Fruit fly (Drosophila melanogaster) whole organism: ENCODE results near the gene SCOT.

Experiments
- Dll ChIP-seq: fragments of >200 bp; optimal IDR thresholded peaks from 2 replicates; lab custom pipeline; 2017
- pan ChIP-seq: fragments of >200 bp; optimal IDR thresholded peaks from 2 replicates; lab custom pipeline; 2017
- psq ChIP-seq: fragments of >200 bp; optimal IDR thresholded peaks from 2 replicates; lab custom pipeline; 2017

- TF ChIP-seq pan (lab: Kevin White, UChicago) (no peak), psq (lab: Kevin White, UChicago) (no peak), Dll (lab: Kevin White, UChicago) (no peak)
Observed at dm6 chr3L:1938767-1939166, 24.2 kb upstream of the SCOT start, which contains the start of the genes CG46523 and CG5687.
